Fruit fly (Drosophila melanogaster) Kc167 (cell line): ENCODE measurements around the gene CG32313.
A peak's percentile ranks its signal among the peaks of the same experiment; 100 is the strongest.

Experiments
- Myc ChIP-seq: fragments of >200 bp; optimal IDR thresholded peaks from 2 replicates; lab custom pipeline; 2017; ENCODE audit warnings: missing external identifiers
- Sin3A ChIP-seq: fragments of >200 bp; optimal IDR thresholded peaks from 2 replicates; lab custom pipeline; 2018; ENCODE audit warnings: missing external identifiers
- h ChIP-seq: fragments of >200 bp; optimal IDR thresholded peaks from 3 replicates; lab custom pipeline; 2018; ENCODE audit warnings: missing external identifiers
- insv ChIP-seq: fragments of >200 bp; optimal IDR thresholded peaks from 3 replicates; lab custom pipeline; 2018; ENCODE audit warnings: missing external identifiers
- psq ChIP-seq: fragments of >200 bp; optimal IDR thresholded peaks from 2 replicates; lab custom pipeline; 2017; ENCODE audit warnings: missing external identifiers
- ttk ChIP-seq: sonication (Bioruptor generic); optimal IDR thresholded peaks from 2 replicates; lab custom pipeline; 2017; ENCODE audit warnings: missing external identifiers

CG32313 gene

dm6 chr3L:1533699-1534431 lies 11.7 kb downstream of the CG32313 start, which contains the start of gene Iml1:
Iml1 (minus strand) TSS chr3L:1534034.
- TF ChIP-seq psq (lab: Kevin White, UChicago), result peak; percentile 76
- no peak for TF ChIP-seq Myc (lab: Kevin White, UChicago)
- TF ChIP-seq ttk (lab: Kevin White, UChicago), result no peak
- no peak for TF ChIP-seq h (lab: Kevin White, UChicago)

- TF ChIP-seq Myc (lab: Kevin White, UChicago) (no peak), ttk (lab: Kevin White, UChicago) (no peak)
Measured at dm6 chr3L:1531159-1531558, 14.4 kb downstream of the CG32313 start, which contains the start of gene Ir62a. Ir62a (minus strand) TSS chr3L:1531259.

dm6 chr3L:1518715-1519603 lies 26.6 kb downstream of the CG32313 start:
- TF ChIP-seq psq (lab: Kevin White, UChicago) (no peak), Sin3A (lab: Kevin White, UChicago) (no peak), h (lab: Kevin White, UChicago) (no peak), Myc (lab: Kevin White, UChicago) (no peak), ttk (lab: Kevin White, UChicago) (no peak), insv (no peak)

dm6 chr3L:1517274-1518047 lies 28.1 kb downstream of the CG32313 start:
- TF ChIP-seq psq (lab: Kevin White, UChicago), result no peak

dm6 chr3L:1516631-1517273 lies 28.8 kb downstream of the CG32313 start, which contains the start of gene cue:
cue (minus strand) TSS chr3L:1517271.
- TF ChIP-seq h (lab: Kevin White, UChicago) (no peak), insv (no peak), Myc (lab: Kevin White, UChicago) (no peak), Sin3A (lab: Kevin White, UChicago) (no peak), psq (lab: Kevin White, UChicago) (no peak), ttk (lab: Kevin White, UChicago) (no peak)

- TF ChIP-seq h (lab: Kevin White, UChicago) (no peak), psq (lab: Kevin White, UChicago) (no peak), Sin3A (lab: Kevin White, UChicago) (no peak), insv (no peak), Myc (lab: Kevin White, UChicago) (no peak), ttk (lab: Kevin White, UChicago) (no peak)
Measured at dm6 chr3L:1515820-1516540, 29.6 kb downstream of the CG32313 start.

- TF ChIP-seq h (lab: Kevin White, UChicago), result no peak
- no peak for TF ChIP-seq Myc (lab: Kevin White, UChicago)
- TF ChIP-seq ttk (lab: Kevin White, UChicago), result no peak
- no peak for TF ChIP-seq Sin3A (lab: Kevin White, UChicago)
- TF ChIP-seq insv, result no peak
- no peak for TF ChIP-seq psq (lab: Kevin White, UChicago)
Measured at dm6 chr3L:1502086-1502893, 43.3 kb downstream of the CG32313 start, which contains the start of the genes hfp and Psa. hfp (minus strand) TSS chr3L:1502590. Psa (plus strand) TSS chr3L:1502843.

- TF ChIP-seq ttk (lab: Kevin White, UChicago), result no peak
Measured at dm6 chr3L:1496408-1496807, 49.1 kb downstream of the CG32313 start, which contains the start of gene CG12084. CG12084 (minus strand) TSS chr3L:1496643.

- TF ChIP-seq h (lab: Kevin White, UChicago), result no peak
- no peak for TF ChIP-seq psq (lab: Kevin White, UChicago)
- no peak for TF ChIP-seq insv
- no peak for TF ChIP-seq Myc (lab: Kevin White, UChicago)
- TF ChIP-seq Sin3A (lab: Kevin White, UChicago), result no peak
- TF ChIP-seq ttk (lab: Kevin White, UChicago), result no peak
Measured at dm6 chr3L:1495803-1496202, 49.7 kb downstream of the CG32313 start.
